Fruit fly (Drosophila melanogaster) S2 (cell line): ENCODE data around the gene CG15927.

Experiments
- CG8478 ChIP-seq: fragments of >200 bp; optimal IDR thresholded peaks from 2 replicates; lab custom pipeline; 2018
- CTCF ChIP-seq, 2 experiments: fragments of >200 bp; optimal IDR thresholded peaks; 2 replicates each; lab custom pipeline; 2018

- TF ChIP-seq CTCF (optimal IDR thresholded peaks at IDR 0.05; lab: Kevin White, UChicago) (no peak), CG8478 (lab: Kevin White, UChicago) (no peak)
Measured at dm6 chrX:12480282-12480681, 25.8 kb downstream of the CG15927 start.
